Worm (Caenorhabditis elegans): ENCODE results near the gene F53B1.2.

The F53B1.2 gene

DNA sequence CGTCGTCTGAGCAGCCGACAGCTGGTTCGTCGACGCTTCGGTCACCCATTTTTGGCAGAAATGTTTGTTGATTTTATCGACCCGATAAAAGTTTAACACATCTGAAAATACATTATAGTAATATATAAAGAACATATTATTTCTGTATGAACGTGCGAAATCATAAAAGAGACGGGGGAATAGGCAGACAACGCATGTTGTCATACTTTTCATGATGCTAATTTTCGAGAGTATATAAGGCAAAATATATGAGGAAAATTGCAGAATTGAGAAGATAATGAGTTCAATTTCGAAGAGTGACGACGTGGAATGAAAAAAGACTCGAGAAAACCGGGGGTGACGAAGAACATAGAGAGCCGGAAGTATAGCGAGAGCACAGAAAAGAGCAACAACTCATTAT is 21.4 kb downstream of the F53B1.2 start, which contains the start of gene F53B1.8:
TSS of gene F53B1.8 (minus strand) at position 101 of the 400 bp plus-strand sequence.
- TF ChIP-seq bed-3 (GFP tag; optimal IDR thresholded peaks at IDR 0.05): no peak
- no peak for TF ChIP-seq drap-1 (GFP tag; optimal IDR thresholded peaks at IDR 0.05)
- TF ChIP-seq cnd-1 (tag; optimal IDR thresholded peaks at IDR 0.05): no peak
- TF ChIP-seq hlh-1 (tag; optimal IDR thresholded peaks at IDR 0.05): no peak
- TF ChIP-seq nhr-2 (tag; optimal IDR thresholded peaks at IDR 0.05): no peak
- TF ChIP-seq ceh-39 (tag; optimal IDR thresholded peaks at IDR 0.05): no peak
- no peak for TF ChIP-seq unc-62 (GFP tag; optimal IDR thresholded peaks at IDR 0.05)
- TF ChIP-seq nhr-237 (tag; optimal IDR thresholded peaks at IDR 0.05): no peak
- no peak for TF ChIP-seq lsy-2 (tag; optimal IDR thresholded peaks at IDR 0.05)
- no peak for TF ChIP-seq nhr-12 (tag; optimal IDR thresholded peaks at IDR 0.05)
- TF ChIP-seq mep-1 (tag; optimal IDR thresholded peaks at IDR 0.05): no peak

DNA sequence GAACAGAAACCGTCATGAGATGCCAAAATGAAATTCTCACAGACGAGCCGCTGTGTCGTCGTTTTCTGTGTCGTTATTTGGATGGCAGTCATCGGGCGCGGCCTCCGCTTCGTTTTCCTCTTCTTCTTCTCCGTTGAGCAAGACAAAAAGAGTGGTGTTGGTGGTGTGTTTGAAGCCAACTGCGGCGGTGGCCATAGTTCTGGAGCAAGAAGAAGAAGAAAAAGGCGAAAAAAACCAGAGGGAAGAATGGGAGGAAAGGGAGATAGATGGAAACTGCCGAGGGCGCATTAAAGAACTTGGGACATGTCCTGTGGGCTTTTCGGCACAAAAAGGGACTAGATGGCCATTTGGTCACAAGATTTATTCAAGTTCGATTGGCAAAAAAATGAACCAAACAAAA is 22.9 kb downstream of the F53B1.2 start, which contains the start of gene F53B1.9:
TSS of gene F53B1.9 (minus strand) at position 195 of the 400 bp plus-strand sequence.
- TF ChIP-seq snpc-4 (tag; optimal IDR thresholded peaks at IDR 0.05) (no peak), ces-1 (GFP tag; optimal IDR thresholded peaks at IDR 0.05) (peak; percentile 2)

ce11 chrX:2136937-2137336 is 28.2 kb downstream of the F53B1.2 start:
- no peak for TF ChIP-seq ztf-11 (tag; optimal IDR thresholded peaks at IDR 0.05)
- TF ChIP-seq unc-39 (tag; optimal IDR thresholded peaks at IDR 0.05): no peak
- no peak for TF ChIP-seq flh-1 (GFP tag; optimal IDR thresholded peaks at IDR 0.05)
- TF ChIP-seq ces-1 (GFP tag; optimal IDR thresholded peaks at IDR 0.05): peak; percentile 62
- no peak for TF ChIP-seq mls-2 (tag; optimal IDR thresholded peaks at IDR 0.05)
- no peak for TF ChIP-seq nhr-237 (tag; optimal IDR thresholded peaks at IDR 0.05)

- TF ChIP-seq mep-1 (tag; optimal IDR thresholded peaks at IDR 0.05) (no peak), pha-4 (tag; optimal IDR thresholded peaks at IDR 0.05) (no peak), tbx-8 (GFP tag; optimal IDR thresholded peaks at IDR 0.05) (no peak), drap-1 (GFP tag; optimal IDR thresholded peaks at IDR 0.05) (no peak), snpc-4 (tag; optimal IDR thresholded peaks at IDR 0.05) (no peak), ztf-11 (tag; optimal IDR thresholded peaks at IDR 0.05) (no peak), hlh-1 (tag; optimal IDR thresholded peaks at IDR 0.05) (peak; percentile 53)
Observed at ce11 chrX:2138923-2139322, 30.1 kb downstream of the F53B1.2 start.

- peak; percentile 44 for TF ChIP-seq ces-1 (GFP tag; optimal IDR thresholded peaks at IDR 0.05)
- TF ChIP-seq blmp-1 (tag; optimal IDR thresholded peaks at IDR 0.05): no peak
Observed at ce11 chrX:2140610-2141009, 31.8 kb downstream of the F53B1.2 start.

- TF ChIP-seq blmp-1 (tag; optimal IDR thresholded peaks at IDR 0.05) (no peak), unc-39 (tag; optimal IDR thresholded peaks at IDR 0.05) (no peak), ces-1 (GFP tag; optimal IDR thresholded peaks at IDR 0.05) (no peak), lin-32 (GFP tag; optimal IDR thresholded peaks at IDR 0.05) (no peak), ham-2 (GFP tag; optimal IDR thresholded peaks at IDR 0.05) (no peak), nhr-76 (tag; optimal IDR thresholded peaks at IDR 0.05) (no peak), elt-1 (tag; optimal IDR thresholded peaks at IDR 0.05; ENCODE audit: borderline replicate concordance, insufficient read depth) (no peak), cnd-1 (tag; optimal IDR thresholded peaks at IDR 0.05) (no peak), sem-2 (GFP tag; optimal IDR thresholded peaks at IDR 0.05) (no peak), tbx-8 (GFP tag; optimal IDR thresholded peaks at IDR 0.05) (no peak), nhr-28 (tag; optimal IDR thresholded peaks at IDR 0.05) (no peak), drap-1 (GFP tag; optimal IDR thresholded peaks at IDR 0.05) (no peak)
Observed at ce11 chrX:2144236-2144635, 35.5 kb downstream of the F53B1.2 start.

- no peak for TF ChIP-seq tbx-8 (GFP tag; optimal IDR thresholded peaks at IDR 0.05)
- no peak for TF ChIP-seq mep-1 (tag; optimal IDR thresholded peaks at IDR 0.05)
- TF ChIP-seq ceh-43 (GFP tag; optimal IDR thresholded peaks at IDR 0.05): no peak
- no peak for TF ChIP-seq sptf-1 (tag; optimal IDR thresholded peaks at IDR 0.05)
- no peak for TF ChIP-seq nhr-76 (tag; optimal IDR thresholded peaks at IDR 0.05)
- no peak for TF ChIP-seq hlh-1 (tag; optimal IDR thresholded peaks at IDR 0.05)
- TF ChIP-seq unc-120 (tag; optimal IDR thresholded peaks at IDR 0.05; ENCODE audit: poor library complexity, severe bottlenecking): no peak
- no peak for TF ChIP-seq ces-1 (GFP tag; optimal IDR thresholded peaks at IDR 0.05)
- no peak for TF ChIP-seq nhr-2 (tag; optimal IDR thresholded peaks at IDR 0.05)
- TF ChIP-seq M03D4.4 (tag; optimal IDR thresholded peaks at IDR 0.05): no peak
- TF ChIP-seq snpc-4 (tag; optimal IDR thresholded peaks at IDR 0.05): no peak
- TF ChIP-seq ham-2 (GFP tag; optimal IDR thresholded peaks at IDR 0.05): no peak
- no peak for TF ChIP-seq nhr-237 (tag; optimal IDR thresholded peaks at IDR 0.05)
- TF ChIP-seq pha-4 (tag; optimal IDR thresholded peaks at IDR 0.05): no peak
- no peak for TF ChIP-seq flh-1 (GFP tag; optimal IDR thresholded peaks at IDR 0.05)
- no peak for TF ChIP-seq bed-3 (GFP tag; optimal IDR thresholded peaks at IDR 0.05)
Observed at ce11 chrX:2144875-2145274, 36.1 kb downstream of the F53B1.2 start.

Measured in whole organism, mixed stage, embryonic.